Fruit fly (Drosophila melanogaster) S2 (cell line): ENCODE results near the gene CG8136.

ENCODE experiments used
- CG8478 ChIP-seq: fragments of >200 bp; optimal IDR thresholded peaks from 2 replicates; lab custom pipeline; 2018
- CTCF ChIP-seq, 2 experiments: fragments of >200 bp; optimal IDR thresholded peaks; 2 replicates each; lab custom pipeline; 2018

Gene CG8136

dm6 chr3R:8705323-8706097, 15.7 kb upstream of the CG8136 start:
- TF ChIP-seq CTCF (optimal IDR thresholded peaks at IDR 0.05; lab: Kevin White, UChicago): no peak
- TF ChIP-seq CG8478: no peak

dm6 chr3R:8707166-8707565, 14.0 kb upstream of the CG8136 start:
- TF ChIP-seq CG8478: no peak
- TF ChIP-seq CTCF (optimal IDR thresholded peaks at IDR 0.05; lab: Kevin White, UChicago): no peak

- TF ChIP-seq CTCF (optimal IDR thresholded peaks at IDR 0.05; lab: Kevin White, UChicago) (no peak), CG8478 (no peak)
These were observed 9.2 kb upstream of the CG8136 start for dm6 chr3R:8711890-8712449.

dm6 chr3R:8712722-8713131, 8.4 kb upstream of the CG8136 start, which contains the start of gene CG8112:
Gene CG8112, plus strand, starts transcription at chr3R:8712933.
- TF ChIP-seq CG8478 (no peak), CTCF (optimal IDR thresholded peaks at IDR 0.05; lab: Kevin White, UChicago) (no peak)

dm6 chr3R:8715371-8715770, 5.8 kb upstream of the CG8136 start:
- TF ChIP-seq CG8478 (no peak), CTCF (optimal IDR thresholded peaks at IDR 0.05; lab: Kevin White, UChicago) (peak in 1 of 2 experiments; percentile 22)

dm6 chr3R:8715851-8716550, 5.2 kb upstream of the CG8136 start, which contains the start of gene TMEM216:
Gene TMEM216, plus strand, starts transcription at chr3R:8716243.
- TF ChIP-seq CG8478: no peak
- TF ChIP-seq CTCF (optimal IDR thresholded peaks at IDR 0.05; lab: Kevin White, UChicago): peak in 1 of 2 experiments; percentile 19

dm6 chr3R:8716551-8716879, 4.7 kb upstream of the CG8136 start:
- no peak for TF ChIP-seq CG8478
- no peak for TF ChIP-seq CTCF (optimal IDR thresholded peaks at IDR 0.05; lab: Kevin White, UChicago)

dm6 chr3R:8718356-8718755, 2.8 kb upstream of the CG8136 start, which contains the start of gene Cks85A:
Gene Cks85A, minus strand, starts transcription at chr3R:8718456.
- TF ChIP-seq CTCF (optimal IDR thresholded peaks at IDR 0.05; lab: Kevin White, UChicago) (no peak), CG8478 (no peak)

- no peak for TF ChIP-seq CTCF (optimal IDR thresholded peaks at IDR 0.05; lab: Kevin White, UChicago)
- no peak for TF ChIP-seq CG8478
These were observed 2.3 kb upstream of the CG8136 start, which contains the start of gene CG11760 for dm6 chr3R:8718898-8719297. Gene CG11760, plus strand, starts transcription at chr3R:8719198.

- no peak for TF ChIP-seq CG8478
- no peak for TF ChIP-seq CTCF (optimal IDR thresholded peaks at IDR 0.05; lab: Kevin White, UChicago)
These were observed 1.9 kb downstream of the CG8136 start, which contains the start of gene nom for dm6 chr3R:8722962-8723548. Gene nom, plus strand, starts transcription at chr3R:8723174.

- TF ChIP-seq CG8478 (no peak), CTCF (optimal IDR thresholded peaks at IDR 0.05; lab: Kevin White, UChicago) (no peak)
These were observed 4.0 kb downstream of the CG8136 start, which contains the start of gene ouib for dm6 chr3R:8725179-8725578. Gene ouib, plus strand, starts transcription at chr3R:8725479.

- TF ChIP-seq CG8478 (no peak), CTCF (optimal IDR thresholded peaks at IDR 0.05; lab: Kevin White, UChicago) (no peak)
These were observed 5.5 kb downstream of the CG8136 start, which contains the start of gene CG8159 for dm6 chr3R:8726632-8727031. Gene CG8159, plus strand, starts transcription at chr3R:8726854.

- TF ChIP-seq CG8478: no peak
- no peak for TF ChIP-seq CTCF (optimal IDR thresholded peaks at IDR 0.05; lab: Kevin White, UChicago)
These were observed 8.4 kb downstream of the CG8136 start, which contains the start of gene ranshi for dm6 chr3R:8729542-8729941. Gene ranshi, minus strand, starts transcription at chr3R:8729693.

dm6 chr3R:8731597-8732263, 10.6 kb downstream of the CG8136 start, which contains the start of the genes M1BP and CG8202:
Gene M1BP, minus strand, starts transcription at chr3R:8731698.
Gene CG8202, plus strand, starts transcription at chr3R:8732091.
- no peak for TF ChIP-seq CG8478
